Worm (Caenorhabditis elegans) whole organism, young adult: ENCODE results near the gene mes-6.
A peak's percentile ranks its signal among the peaks of the same experiment; 100 is the strongest.
"Not testable (repeated sequence)": the region's sequence is repeated elsewhere in the genome, so short reads cannot be mapped to it uniquely, and the experiment has no call there.

ENCODE experiments used
- B0035.1 ChIP-seq: sonication (generic microtip); optimal IDR thresholded peaks from 2 replicates; lab custom pipeline; 2016; ENCODE audit warnings: missing genetic modification characterization, mild to moderate bottlenecking, missing compliant biosample characterization, missing genotype, missing genetic modification reagents
- B0261.1 ChIP-seq: sonication (generic microtip); optimal IDR thresholded peaks from 2 replicates; lab custom pipeline; 2016; ENCODE audit warnings: mild to moderate bottlenecking, missing genetic modification characterization, moderate library complexity, missing compliant biosample characterization
- C06A6.2 ChIP-seq: fragments of 200-800 bp; sonication (Bioruptor generic); conservative IDR thresholded peaks from 2 replicates; pipeline ENCODE4 v1.3.6; 2022; ENCODE audit warnings: missing genetic modification characterization, missing compliant biosample characterization
- D2030.7 ChIP-seq: fragments of 200-800 bp; sonication (Bioruptor generic); IDR thresholded peaks from 2 replicates; pipeline ENCODE4 v1.3.6; 2022; ENCODE audit warnings: missing genetic modification reagents, missing genetic modification characterization, missing compliant biosample characterization
- F33H1.4 ChIP-seq: fragments of 200-800 bp; sonication (Bioruptor generic); IDR thresholded peaks from 2 replicates; pipeline ENCODE4 v1.3.6; 2022; ENCODE audit warnings: missing genetic modification reagents, missing genetic modification characterization, missing compliant biosample characterization
- F39B2.1 ChIP-seq: fragments of 200-800 bp; sonication (Bioruptor generic); IDR thresholded peaks from 2 replicates; pipeline ENCODE4 v1.3.6; 2022; ENCODE audit warnings: missing genetic modification reagents, missing genetic modification characterization, missing compliant biosample characterization
- F55B11.4 ChIP-seq: sonication (generic microtip); optimal IDR thresholded peaks from 2 replicates; lab custom pipeline; 2016; ENCODE audit warnings: missing compliant biosample characterization, missing genetic modification characterization, borderline replicate concordance; ENCODE audit not compliant: insufficient read depth
- Y53F4B.3 ChIP-seq: fragments of 200-800 bp; sonication (Bioruptor generic); IDR thresholded peaks from 2 replicates; pipeline ENCODE4 v1.3.6; 2022; ENCODE audit warnings: missing genetic modification reagents, missing genetic modification characterization, missing compliant biosample characterization
- Y79H2A.3 ChIP-seq: fragments of 200-800 bp; sonication (Bioruptor generic); conservative IDR thresholded peaks from 2 replicates; pipeline ENCODE4 v1.3.6; 2022; ENCODE audit warnings: missing genetic modification reagents, missing genetic modification characterization, missing compliant biosample characterization
- Y95B8A.8 ChIP-seq: fragments of 200-800 bp; sonication (Bioruptor generic); IDR thresholded peaks from 2 replicates; pipeline ENCODE4 v1.3.6; 2022; ENCODE audit warnings: missing genetic modification reagents, missing genetic modification characterization, missing compliant biosample characterization
- aptf-3 ChIP-seq: fragments of 200-800 bp; sonication (Bioruptor generic); IDR thresholded peaks from 2 replicates; pipeline ENCODE4 v1.3.6; 2022; ENCODE audit warnings: missing genetic modification characterization, missing compliant biosample characterization
- atf-7 ChIP-seq: sonication (generic microtip); optimal IDR thresholded peaks from 2 replicates; lab custom pipeline; 2017; ENCODE audit warnings: mild to moderate bottlenecking, missing genetic modification characterization, missing compliant biosample characterization
- attf-3 ChIP-seq: fragments of 200-800 bp; sonication (Bioruptor generic); conservative IDR thresholded peaks from 2 replicates; pipeline ENCODE4 v1.3.6; 2022; ENCODE audit warnings: missing genetic modification reagents, missing genetic modification characterization, missing compliant biosample characterization
- attf-6 ChIP-seq: fragments of 200-800 bp; sonication (Bioruptor generic); IDR thresholded peaks from 2 replicates; pipeline ENCODE4 v1.3.6; 2022; ENCODE audit warnings: missing genetic modification reagents, missing genetic modification characterization, missing compliant biosample characterization
- bed-1 ChIP-seq: fragments of 200-800 bp; sonication (Bioruptor generic); IDR thresholded peaks from 2 replicates; pipeline ENCODE4 v1.3.6; 2022; ENCODE audit warnings: missing genetic modification reagents, missing genetic modification characterization, missing compliant biosample characterization
- cebp-2 ChIP-seq: fragments of 200-800 bp; sonication (Bioruptor generic); IDR thresholded peaks from 2 replicates; pipeline ENCODE4 v1.3.6; 2022; ENCODE audit warnings: missing genetic modification characterization, missing compliant biosample characterization
- ceh-40 ChIP-seq: fragments of 200-800 bp; sonication (Bioruptor generic); IDR thresholded peaks from 2 replicates; pipeline ENCODE4 v1.3.6; 2022; ENCODE audit warnings: missing genetic modification characterization, missing compliant biosample characterization
- dox-1 ChIP-seq: fragments of 200-800 bp; sonication (Bioruptor generic); IDR thresholded peaks from 2 replicates; pipeline ENCODE4 v1.3.6; 2022; ENCODE audit warnings: missing genetic modification reagents, missing genetic modification characterization, missing compliant biosample characterization
- dpl-1 ChIP-seq: fragments of 150-350 bp; optimal IDR thresholded peaks from 2 replicates; lab custom pipeline; 2014; ENCODE audit warnings: missing biosample characterization, missing genetic modification reagents, missing genetic modification characterization
- egl-18 ChIP-seq: fragments of 200-800 bp; sonication (Bioruptor generic); IDR thresholded peaks from 2 replicates; pipeline ENCODE4 v1.3.6; 2022; ENCODE audit warnings: missing genetic modification reagents, missing genetic modification characterization, missing compliant biosample characterization
- egrh-3 ChIP-seq: fragments of 200-800 bp; sonication (Bioruptor generic); IDR thresholded peaks from 2 replicates; pipeline ENCODE4 v1.3.6; 2022; ENCODE audit warnings: missing genetic modification reagents, missing genetic modification characterization, missing compliant biosample characterization
- ekl-4 ChIP-seq: fragments of 200-800 bp; sonication (Bioruptor generic); IDR thresholded peaks from 2 replicates; pipeline ENCODE4 v1.3.6; 2022; ENCODE audit warnings: missing genetic modification reagents, missing genetic modification characterization, missing compliant biosample characterization
- fkh-3 ChIP-seq: sonication (generic microtip); optimal IDR thresholded peaks from 2 replicates; lab custom pipeline; 2016; ENCODE audit warnings: mild to moderate bottlenecking, missing genetic modification characterization, missing compliant biosample characterization
- hsf-1 ChIP-seq: fragments of 200-800 bp; sonication (Bioruptor generic); IDR thresholded peaks from 2 replicates; pipeline ENCODE4 v1.3.6; 2022; ENCODE audit warnings: missing genetic modification reagents, missing genetic modification characterization, missing compliant biosample characterization
- lir-1 ChIP-seq: fragments of 200-800 bp; sonication (Bioruptor generic); conservative IDR thresholded peaks from 2 replicates; pipeline ENCODE4 v1.3.6; 2022; ENCODE audit warnings: missing genetic modification reagents, missing genetic modification characterization, missing compliant biosample characterization
- madf-3 ChIP-seq: fragments of 200-800 bp; sonication (Bioruptor generic); IDR thresholded peaks from 2 replicates; pipeline ENCODE4 v1.3.6; 2022; ENCODE audit warnings: missing genetic modification reagents, missing genetic modification characterization, missing compliant biosample characterization
- madf-6 ChIP-seq: fragments of 200-800 bp; sonication (Bioruptor generic); IDR thresholded peaks from 2 replicates; pipeline ENCODE4 v1.3.6; 2022; ENCODE audit warnings: missing genetic modification reagents, missing genetic modification characterization, missing compliant biosample characterization
- mxl-1 ChIP-seq: sonication (generic microtip); optimal IDR thresholded peaks from 2 replicates; lab custom pipeline; 2016; ENCODE audit warnings: missing genetic modification characterization, missing compliant biosample characterization
- rcor-1 ChIP-seq: fragments of 200-800 bp; sonication (Bioruptor generic); IDR thresholded peaks from 2 replicates; pipeline ENCODE4 v1.3.6; 2022; ENCODE audit warnings: missing genetic modification reagents, missing genetic modification characterization, missing compliant biosample characterization
- rec-8 ChIP-seq, 2 experiments: sonication (generic microtip); optimal IDR thresholded peaks; 2 replicates each; lab custom pipeline; 2016; ENCODE audit warnings: mild to moderate bottlenecking in 2 of 2, missing genetic modification characterization in 2 of 2, missing genetic modification reagents in 2 of 2, missing genotype in 2 of 2, missing biosample characterization in 1 of 2, missing compliant biosample characterization in 1 of 2, moderate library complexity in 1 of 2
- rpc-1 ChIP-seq, 2 experiments: fragments of 150-350 bp in 1 of 2; sonication (generic microtip) in 1 of 2; optimal IDR thresholded peaks; 2 replicates each; lab custom pipeline; 2014 to 2018; ENCODE audit warnings: missing biosample characterization in 1 of 2, missing genetic modification characterization in 1 of 2, missing genetic modification reagents in 1 of 2, missing genotype in 1 of 2
- snpc-1.1 ChIP-seq: sonication (generic microtip); optimal IDR thresholded peaks from 2 replicates; lab custom pipeline; 2017; ENCODE audit warnings: missing genetic modification characterization, mild to moderate bottlenecking, missing compliant biosample characterization, antibody characterized with exemption, moderate library complexity, missing genotype, missing genetic modification reagents; ENCODE audit not compliant: insufficient read depth
- snpc-1.3 ChIP-seq: sonication (generic microtip); optimal IDR thresholded peaks from 2 replicates; lab custom pipeline; 2017; ENCODE audit warnings: missing genetic modification characterization, mild to moderate bottlenecking, missing compliant biosample characterization, antibody characterized with exemption, moderate library complexity, missing genotype, missing genetic modification reagents; ENCODE audit not compliant: insufficient read depth
- snpc-4 ChIP-seq, 5 experiments: fragments of 150-350 bp in 1 of 5; sonication (generic microtip) in 4 of 5; optimal IDR thresholded peaks; 2 replicates each; lab custom pipeline; 2014 to 2018; ENCODE audit warnings: missing genetic modification characterization in 5 of 5, missing biosample characterization in 3 of 5, antibody characterized with exemption in 2 of 5, mild to moderate bottlenecking in 2 of 5, missing compliant biosample characterization in 2 of 5, missing genotype in 2 of 5, moderate library complexity in 2 of 5, missing genetic modification reagents in 1 of 5
- unc-130 ChIP-seq: sonication (generic microtip); optimal IDR thresholded peaks from 2 replicates; lab custom pipeline; 2016; ENCODE audit warnings: missing genetic modification reagents, missing genetic modification characterization, missing compliant biosample characterization
- unc-62 ChIP-seq: fragments of 150-350 bp; optimal IDR thresholded peaks from 2 replicates; lab custom pipeline; 2014; ENCODE audit warnings: missing biosample characterization, missing genetic modification reagents, missing genetic modification characterization
- xnd-1 ChIP-seq: sonication (generic microtip); optimal IDR thresholded peaks from 2 replicates; lab custom pipeline; 2016; ENCODE audit warnings: missing genotype, missing genetic modification reagents, missing genetic modification characterization, missing compliant biosample characterization
- ztf-25 ChIP-seq: fragments of 200-800 bp; sonication (Bioruptor generic); IDR thresholded peaks from 2 replicates; pipeline ENCODE4 v1.3.6; 2022; ENCODE audit warnings: missing genetic modification reagents, missing genetic modification characterization, missing compliant biosample characterization

The mes-6 gene

DNA sequence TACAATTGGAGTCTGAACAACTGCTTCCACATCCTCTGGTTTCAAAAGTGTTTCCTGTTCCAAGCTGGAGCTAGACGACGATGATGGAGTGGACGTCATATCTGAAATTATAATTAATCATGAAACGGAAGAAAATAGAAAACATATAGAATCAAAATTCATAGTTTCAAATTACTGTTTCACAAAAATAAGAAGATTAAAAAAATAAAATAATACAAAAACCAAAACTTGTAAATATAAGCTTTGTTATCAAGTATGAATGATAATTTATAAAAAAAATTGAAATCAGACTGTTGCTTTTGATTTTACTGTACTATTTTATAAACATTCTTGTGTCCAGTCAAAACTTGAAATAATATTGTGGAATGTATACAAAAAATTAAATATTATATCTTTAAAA lies 47.4 kb upstream of the mes-6 start, which contains the start of gene str-176:
str-176 (minus strand) TSS at position 101 of the 400 bp plus-strand sequence.
- TF ChIP-seq bed-1 (GFP tag; lab: Robert Waterston, UW) (no peak), F55B11.4 (tag; lab: Kevin White, UChicago) (no peak), atf-7 (tag; lab: Kevin White, UChicago) (no peak), snpc-4 (GFP tag; optimal IDR thresholded peaks at IDR 0.05; lab: Kevin White, UChicago) (no peak), snpc-4 (tag; optimal IDR thresholded peaks at IDR 0.05; lab: Kevin White, UChicago) (no peak), rcor-1 (no peak), aptf-3 (GFP tag; lab: Robert Waterston, UW) (no peak), attf-3 (GFP tag; lab: Robert Waterston, UW) (no peak), hsf-1 (GFP tag; lab: Robert Waterston, UW) (no peak)
- TF ChIP-seq, all 124 proteins: peak for 0

DNA sequence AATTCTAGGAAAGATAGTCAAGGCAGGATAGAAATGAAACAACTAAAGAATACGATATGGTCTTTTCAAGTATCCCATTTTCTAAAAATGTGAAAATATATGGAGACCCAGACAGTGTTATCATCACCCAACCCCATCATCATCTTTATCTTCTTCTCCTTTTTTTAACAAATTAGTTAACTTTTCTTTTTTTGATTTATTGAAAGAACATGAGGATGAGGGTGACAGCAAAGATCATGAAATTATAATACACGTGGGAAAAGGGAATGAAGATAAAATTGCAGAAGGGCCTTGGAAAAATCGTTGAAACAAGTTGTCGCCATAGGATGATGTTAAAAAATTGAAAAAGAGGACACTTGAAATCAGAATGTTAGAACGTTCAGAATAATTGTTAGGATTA lies 46.9 kb upstream of the mes-6 start:
- TF ChIP-seq lir-1 (GFP tag; lab: Robert Waterston, UW) (no peak), C06A6.2 (no peak), fkh-3 (no peak), unc-62 (GFP tag; lab: Kevin White, UChicago) (no peak), rec-8 (tag; optimal IDR thresholded peaks at IDR 0.05; lab: Kevin White, UChicago) (no peak), madf-3 (GFP tag; lab: Robert Waterston, UW) (no peak), snpc-4 (GFP tag; optimal IDR thresholded peaks at IDR 0.05; lab: Kevin White, UChicago) (no peak), snpc-4 (tag; optimal IDR thresholded peaks at IDR 0.05; lab: Kevin White, UChicago) (no peak), unc-130 (no peak), snpc-1.3 (tag; lab: Kevin White, UChicago) (no peak), ztf-25 (GFP tag; lab: Robert Waterston, UW) (no peak), mxl-1 (tag; lab: Kevin White, UChicago) (no peak), B0035.1 (no peak), snpc-1.1 (tag; lab: Kevin White, UChicago) (no peak), xnd-1 (tag; lab: Kevin White, UChicago) (no peak), B0261.1 (tag; lab: Kevin White, UChicago) (no peak), dpl-1 (GFP tag; lab: Kevin White, UChicago) (no peak), D2030.7 (no peak)

- 0 out of 2 replicates have a peak, but pooled peaks have one; percentile 49 for TF ChIP-seq dox-1 (GFP tag; lab: Robert Waterston, UW)
- TF ChIP-seq madf-6, result peak; percentile 54
- peak; percentile 17; the same call in 1 of the 2 replicates for TF ChIP-seq egrh-3 (GFP tag; lab: Robert Waterston, UW)
- peak; percentile 68 for TF ChIP-seq F33H1.4 (GFP tag; lab: Robert Waterston, UW)
- TF ChIP-seq hsf-1 (GFP tag; lab: Robert Waterston, UW), result peak; percentile 97
- TF ChIP-seq rcor-1, result 0 out of 2 replicates have a peak, but pooled peaks have one; percentile 11
- 0 out of 2 replicates have a peak, but pooled peaks have one; percentile 17 for TF ChIP-seq aptf-3 (GFP tag; lab: Robert Waterston, UW)
Measured at ce11 chrIV:8467343-8467742, 43.7 kb upstream of the mes-6 start.

- peak; percentile 59; the same call in 1 of the 2 replicates for TF ChIP-seq D2030.7
- TF ChIP-seq rcor-1, result peak; percentile 83
- TF ChIP-seq egl-18 (GFP tag; lab: Robert Waterston, UW), result 0 out of 2 replicates have a peak, but pooled peaks have one; percentile 44
- TF ChIP-seq Y53F4B.3, result peak; percentile 20; the same call in 1 of the 2 replicates
- TF ChIP-seq madf-6, result peak; percentile 43
- peak; percentile 27 for TF ChIP-seq F33H1.4 (GFP tag; lab: Robert Waterston, UW)
- TF ChIP-seq Y79H2A.3 (GFP tag; lab: Robert Waterston, UW), result peak; percentile 78
- peak; percentile 55; the same call in 1 of the 2 replicates for TF ChIP-seq ekl-4 (GFP tag; lab: Robert Waterston, UW)
- TF ChIP-seq F39B2.1 (GFP tag; lab: Robert Waterston, UW), result peak; percentile 66; the same call in 1 of the 2 replicates
- TF ChIP-seq cebp-2 (GFP tag; lab: Robert Waterston, UW), result 0 out of 2 replicates have a peak, but pooled peaks have one; percentile 19
- TF ChIP-seq attf-6, result peak; percentile 49; the same call in 1 of the 2 replicates
- TF ChIP-seq ceh-40 (GFP tag; lab: Robert Waterston, UW), result peak; percentile 90
- 0 out of 2 replicates have a peak, but pooled peaks have one; percentile 16 for TF ChIP-seq aptf-3 (GFP tag; lab: Robert Waterston, UW)
- peak; percentile 99 for TF ChIP-seq hsf-1 (GFP tag; lab: Robert Waterston, UW)
- peak; percentile 31 for TF ChIP-seq rpc-1 (optimal IDR thresholded peaks at IDR 0.05; lab: Kevin White, UChicago)
- not testable (repeated sequence) for TF ChIP-seq rpc-1 (tag; optimal IDR thresholded peaks at IDR 0.05; lab: Kevin White, UChicago)
- peak; percentile 94 for TF ChIP-seq dox-1 (GFP tag; lab: Robert Waterston, UW)
- peak; percentile 57; the same call in 1 of the 2 replicates for TF ChIP-seq ztf-25 (GFP tag; lab: Robert Waterston, UW)
- 0 out of 2 replicates have a peak, but pooled peaks have one; percentile 5 for TF ChIP-seq Y95B8A.8
Measured at ce11 chrIV:8468729-8469340, 42.2 kb upstream of the mes-6 start.
